Worm (Caenorhabditis elegans): ENCODE data around the gene faah-4.

The faah-4 gene

DNA sequence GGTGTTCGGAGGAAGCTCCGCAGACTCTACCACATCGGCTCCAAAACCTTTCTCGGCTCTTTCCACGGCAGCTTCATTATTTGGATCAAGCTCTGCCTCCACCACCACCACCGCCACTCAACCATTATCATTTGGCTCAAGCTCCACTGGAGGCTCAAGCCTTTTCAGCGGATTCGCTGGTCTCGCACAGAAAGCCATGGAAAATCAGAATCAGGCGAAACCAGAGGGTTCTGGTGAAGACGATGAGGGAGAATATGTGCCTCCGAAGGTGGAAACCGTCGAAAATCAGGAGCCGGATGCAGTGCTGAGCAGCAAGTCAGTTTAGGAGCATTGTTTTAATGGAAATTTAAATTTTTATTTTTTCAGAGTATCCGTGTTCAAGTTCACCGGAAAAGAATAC is 7.4 kb upstream of the faah-4 start:
- no peak for TF ChIP-seq ztf-6 (GFP tag; IDR thresholded peaks at IDR 0.05)
- no peak for TF ChIP-seq ztf-18 (tag; optimal IDR thresholded peaks at IDR 0.05)
- TF ChIP-seq ama-1 (optimal IDR thresholded peaks at IDR 0.05): no peak
- TF ChIP-seq ama-1 (GFP tag; optimal IDR thresholded peaks at IDR 0.05): no peak
- TF ChIP-seq hlh-12 (tag; optimal IDR thresholded peaks at IDR 0.05): no peak
- no peak for TF ChIP-seq mel-28 (tag; optimal IDR thresholded peaks at IDR 0.05; ENCODE audit: borderline replicate concordance)
- no peak for TF ChIP-seq egl-44 (GFP tag; IDR thresholded peaks at IDR 0.05)
- TF ChIP-seq lin-35 (GFP tag; optimal IDR thresholded peaks at IDR 0.05): no peak
- TF ChIP-seq snpc-1.3 (tag; optimal IDR thresholded peaks at IDR 0.05; ENCODE audit: insufficient read depth): no peak
- no peak for TF ChIP-seq aptf-3 (GFP tag; IDR thresholded peaks at IDR 0.05)
- no peak for TF ChIP-seq madf-10 (tag; optimal IDR thresholded peaks at IDR 0.05)
- TF ChIP-seq rpc-1 (optimal IDR thresholded peaks at IDR 0.05): no peak
- no peak for TF ChIP-seq rpc-1 (tag; optimal IDR thresholded peaks at IDR 0.05)
- no peak for TF ChIP-seq F23B12.7 (tag; optimal IDR thresholded peaks at IDR 0.05; ENCODE audit: insufficient read depth)
- TF ChIP-seq Y56A3A.18 (GFP tag; IDR thresholded peaks at IDR 0.05): no peak
- no peak for TF ChIP-seq let-607 (tag; optimal IDR thresholded peaks at IDR 0.05)
- no peak for TF ChIP-seq Y79H2A.3 (GFP tag; conservative IDR thresholded peaks at IDR 0.05)
- TF ChIP-seq sptf-2 (GFP tag; optimal IDR thresholded peaks at IDR 0.05): no peak
- no peak for TF ChIP-seq fkh-3 (tag; optimal IDR thresholded peaks at IDR 0.05)
- no peak for TF ChIP-seq hmg-20 (GFP tag; IDR thresholded peaks at IDR 0.05)

DNA sequence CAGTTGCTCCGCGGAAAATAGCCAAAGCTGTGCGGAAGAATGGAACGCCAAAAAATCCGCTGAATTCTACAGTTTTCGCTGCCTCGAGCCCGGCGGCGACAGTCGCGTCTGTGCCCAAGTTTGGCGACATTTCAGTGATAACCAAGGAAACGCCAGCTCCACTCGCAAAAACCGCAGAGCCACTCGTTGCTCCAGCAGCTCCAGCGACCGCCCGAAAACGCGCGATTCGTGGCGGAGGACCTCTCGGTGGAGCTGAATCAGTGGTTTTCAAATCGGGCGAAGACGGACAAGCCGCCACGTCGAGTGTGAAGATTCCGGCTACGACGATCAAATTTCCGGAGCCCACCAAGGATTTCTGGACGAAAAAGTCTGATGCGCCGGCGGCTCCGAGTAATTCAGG is 6.6 kb upstream of the faah-4 start:
- TF ChIP-seq nhr-27 (tag; optimal IDR thresholded peaks at IDR 0.05) (no peak), zfh-2 (GFP tag; conservative IDR thresholded peaks at IDR 0.05) (peak; percentile 79), rec-8 (tag; optimal IDR thresholded peaks at IDR 0.05) (no peak), nfya-2 (GFP tag; IDR thresholded peaks at IDR 0.05) (no peak), ztf-22 (GFP tag; optimal IDR thresholded peaks at IDR 0.05) (no peak), dox-1 (GFP tag; IDR thresholded peaks at IDR 0.05) (peak; percentile 12; the same call in 1 of the 2 replicates), lsl-1 (GFP tag; optimal IDR thresholded peaks at IDR 0.05) (no peak), egrh-3 (GFP tag; IDR thresholded peaks at IDR 0.05) (peak; percentile 69; the same call in 1 of the 2 replicates), B0336.3 (GFP tag; IDR thresholded peaks at IDR 0.05) (no peak), chd-7 (tag; optimal IDR thresholded peaks at IDR 0.05) (no peak)

- TF ChIP-seq cebp-1 (GFP tag; IDR thresholded peaks at IDR 0.05) (no peak), cebp-1 (tag; optimal IDR thresholded peaks at IDR 0.05) (peak; percentile 34), hmg-1.2 (GFP tag; IDR thresholded peaks at IDR 0.05) (0 out of 2 replicates have a peak, but pooled peaks have one; percentile 3), rcor-1 (GFP tag; IDR thresholded peaks at IDR 0.05) (no peak), F33H1.4 (GFP tag; IDR thresholded peaks at IDR 0.05) (peak; percentile 40; the same call in 1 of the 2 replicates), madf-6 (GFP tag; IDR thresholded peaks at IDR 0.05) (peak; percentile 48; the same call in 1 of the 2 replicates), nhr-90 (tag; optimal IDR thresholded peaks at IDR 0.05) (no peak), lin-54 (GFP tag; optimal IDR thresholded peaks at IDR 0.05) (peak; percentile 45), snpc-3.4 (tag; optimal IDR thresholded peaks at IDR 0.05) (peak; percentile 6), let-607 (tag; optimal IDR thresholded peaks at IDR 0.05) (peak in 1 of 2 experiments; percentile 17), egl-18 (GFP tag; IDR thresholded peaks at IDR 0.05) (no peak), attf-5 (GFP tag; optimal IDR thresholded peaks at IDR 0.05) (peak; percentile 2)
These were observed 6.0 kb upstream of the faah-4 start, which contains the start of the genes ndab-1 and npp-16 for ce11 chrIII:11915666-11916065. Gene ndab-1, minus strand, starts transcription at chrIII:11915712. Gene npp-16, plus strand, starts transcription at chrIII:11915928.

Data from whole organism, young adult.